Fruit fly (Drosophila melanogaster): ENCODE results near the gene Pig1.

Gene Pig1

dm6 chrX:3288247-3288838 lies 39.3 kb upstream of the Pig1 start:
- TF ChIP-seq rgr (GFP tag; optimal IDR thresholded peaks at IDR 0.05) (no peak), fru (GFP tag; optimal IDR thresholded peaks at IDR 0.05) (no peak), CG32264 (GFP tag; optimal IDR thresholded peaks at IDR 0.05) (no peak), psq (GFP tag; optimal IDR thresholded peaks at IDR 0.05) (no peak), Myc (optimal IDR thresholded peaks at IDR 0.05) (no peak), sage (GFP tag; optimal IDR thresholded peaks at IDR 0.05) (no peak), h (GFP tag; optimal IDR thresholded peaks at IDR 0.05) (no peak), pan (optimal IDR thresholded peaks at IDR 0.05) (no peak), sv (GFP tag; optimal IDR thresholded peaks at IDR 0.05) (no peak), Vsx2 (GFP tag; optimal IDR thresholded peaks at IDR 0.05; ENCODE audit: partially characterized antibody) (no peak), Hr78 (GFP tag; optimal IDR thresholded peaks at IDR 0.05) (no peak), woc (GFP tag; optimal IDR thresholded peaks at IDR 0.05) (no peak)

- TF ChIP-seq Dfd (GFP tag; optimal IDR thresholded peaks at IDR 0.05) (peak; percentile 30), lola (GFP tag; optimal IDR thresholded peaks at IDR 0.05) (no peak)
Observed at dm6 chrX:3281958-3282357, 32.9 kb upstream of the Pig1 start.

- TF ChIP-seq lola (GFP tag; optimal IDR thresholded peaks at IDR 0.05) (no peak), CG32264 (GFP tag; optimal IDR thresholded peaks at IDR 0.05) (no peak), Abd-B (GFP tag; optimal IDR thresholded peaks at IDR 0.05) (no peak), foxo (GFP tag; optimal IDR thresholded peaks at IDR 0.05) (peak in 1 of 2 experiments; percentile 35), sv (GFP tag; optimal IDR thresholded peaks at IDR 0.05) (no peak), fru (GFP tag; optimal IDR thresholded peaks at IDR 0.05) (no peak), dmrt93B (GFP tag; optimal IDR thresholded peaks at IDR 0.05) (no peak), ey (GFP tag; optimal IDR thresholded peaks at IDR 0.05) (no peak), Vsx2 (GFP tag; optimal IDR thresholded peaks at IDR 0.05; ENCODE audit: partially characterized antibody) (no peak), OdsH (GFP tag; optimal IDR thresholded peaks at IDR 0.05) (peak; percentile 5), Dfd (GFP tag; optimal IDR thresholded peaks at IDR 0.05) (peak; percentile 87)
Observed at dm6 chrX:3273557-3273956, 24.5 kb upstream of the Pig1 start.

- TF ChIP-seq Sp1 (GFP tag; optimal IDR thresholded peaks at IDR 0.05) (peak; percentile 15), CG32264 (GFP tag; optimal IDR thresholded peaks at IDR 0.05) (no peak)
Observed at dm6 chrX:3265828-3266227, 16.7 kb upstream of the Pig1 start.

dm6 chrX:3260536-3260935 lies 11.4 kb upstream of the Pig1 start:
- TF ChIP-seq Dif (GFP tag; optimal IDR thresholded peaks at IDR 0.05; ENCODE audit: partially characterized antibody), result no peak
- TF ChIP-seq h (GFP tag; optimal IDR thresholded peaks at IDR 0.05), result peak; percentile 16
- no peak for TF ChIP-seq psq (GFP tag; optimal IDR thresholded peaks at IDR 0.05)
- no peak for TF ChIP-seq N (GFP tag; optimal IDR thresholded peaks at IDR 0.05)

dm6 chrX:3255569-3256309 lies 6.7 kb upstream of the Pig1 start:
- TF ChIP-seq CG32264 (GFP tag; optimal IDR thresholded peaks at IDR 0.05), result peak; percentile 28
- peak; percentile 40 for TF ChIP-seq GATAd (GFP tag; optimal IDR thresholded peaks at IDR 0.05)
- TF ChIP-seq Jra (GFP tag; optimal IDR thresholded peaks at IDR 0.05), result peak; percentile 85
- TF ChIP-seq lola (GFP tag; optimal IDR thresholded peaks at IDR 0.05), result no peak
- TF ChIP-seq Hr78 (GFP tag; optimal IDR thresholded peaks at IDR 0.05), result no peak
- TF ChIP-seq Mio (GFP tag; optimal IDR thresholded peaks at IDR 0.05), result peak; percentile 37
- TF ChIP-seq tai (GFP tag; optimal IDR thresholded peaks at IDR 0.05), result peak; percentile 80
- TF ChIP-seq sv (GFP tag; optimal IDR thresholded peaks at IDR 0.05), result peak; percentile 91
- TF ChIP-seq brk (GFP tag; optimal IDR thresholded peaks at IDR 0.05), result peak; percentile 66
- TF ChIP-seq CrebA (GFP tag; optimal IDR thresholded peaks at IDR 0.05; ENCODE audit: borderline replicate concordance), result no peak
- peak; percentile 66 for TF ChIP-seq sage (GFP tag; optimal IDR thresholded peaks at IDR 0.05)
- TF ChIP-seq rgr (GFP tag; optimal IDR thresholded peaks at IDR 0.05), result peak; percentile 90
- peak; percentile 91 for TF ChIP-seq br (GFP tag; optimal IDR thresholded peaks at IDR 0.05)
- peak; percentile 74 for TF ChIP-seq Hnf4 (GFP tag; optimal IDR thresholded peaks at IDR 0.05)
- TF ChIP-seq OdsH (GFP tag; optimal IDR thresholded peaks at IDR 0.05), result peak; percentile 93
- peak; percentile 90 for TF ChIP-seq fru (GFP tag; optimal IDR thresholded peaks at IDR 0.05)
- peak; percentile 61 for TF ChIP-seq dsf (GFP tag; optimal IDR thresholded peaks at IDR 0.05; ENCODE audit: borderline replicate concordance)
- peak in 1 of 2 experiments; percentile 13 for TF ChIP-seq dl (GFP tag; optimal IDR thresholded peaks at IDR 0.05; ENCODE audit: insufficient read depth in 1 of 2, partially characterized antibody in 2 of 2)
- peak; percentile 15 for TF ChIP-seq Dif (GFP tag; optimal IDR thresholded peaks at IDR 0.05; ENCODE audit: partially characterized antibody)
- peak; percentile 87 for TF ChIP-seq HLH106 (tag; optimal IDR thresholded peaks at IDR 0.05)
- peak; percentile 91 for TF ChIP-seq ey (GFP tag; optimal IDR thresholded peaks at IDR 0.05)
- TF ChIP-seq woc (GFP tag; optimal IDR thresholded peaks at IDR 0.05), result peak; percentile 80
- TF ChIP-seq Sp1 (GFP tag; optimal IDR thresholded peaks at IDR 0.05), result peak; percentile 92
- peak; percentile 24 for TF ChIP-seq Dfd (GFP tag; optimal IDR thresholded peaks at IDR 0.05)
- TF ChIP-seq Vsx2 (GFP tag; optimal IDR thresholded peaks at IDR 0.05; ENCODE audit: partially characterized antibody), result no peak
- peak; percentile 91 for TF ChIP-seq dmrt93B (GFP tag; optimal IDR thresholded peaks at IDR 0.05)
- TF ChIP-seq foxo (GFP tag; optimal IDR thresholded peaks at IDR 0.05), result peak in 1 of 2 experiments; percentile 85
- TF ChIP-seq psq (GFP tag; optimal IDR thresholded peaks at IDR 0.05), result peak; percentile 92
- no peak for TF ChIP-seq Rel (GFP tag; optimal IDR thresholded peaks at IDR 0.05)
- TF ChIP-seq Rel (tag; optimal IDR thresholded peaks at IDR 0.05), result no peak
- no peak for TF ChIP-seq Abd-B (GFP tag; optimal IDR thresholded peaks at IDR 0.05)

Data from whole organism, wandering third instar larva.